Fruit fly (Drosophila melanogaster) whole organism, embryonic: ENCODE results near the gene CG7430.

Experiments used
- Abd-B ChIP-seq: fragments of 200-800 bp; sonication (Bioruptor generic); optimal IDR thresholded peaks from 2 replicates; lab custom pipeline; 2018; ENCODE audit warnings: missing biosample characterization, mild to moderate bottlenecking, missing genetic modification characterization, moderate library complexity
- Asciz ChIP-seq: fragments of 200-800 bp; sonication (Bioruptor generic); optimal IDR thresholded peaks from 2 replicates; lab custom pipeline; 2017; ENCODE audit warnings: missing biosample characterization, mild to moderate bottlenecking, missing genetic modification characterization, missing genetic modification reagents
- Awh ChIP-seq: fragments of 200-800 bp; sonication (Bioruptor generic); IDR thresholded peaks from 2 replicates; pipeline ENCODE4, ENCODE4 v1.3.6; 2022; ENCODE audit warnings: missing biosample characterization, missing genetic modification characterization
- B-H2 ChIP-seq: fragments of 200-800 bp; sonication (Bioruptor generic); optimal IDR thresholded peaks from 2 replicates; lab custom pipeline; 2018; ENCODE audit warnings: missing biosample characterization, mild to moderate bottlenecking, missing genetic modification characterization
- CG10209 ChIP-seq: fragments of 200-800 bp; sonication (Bioruptor generic); optimal IDR thresholded peaks from 3 replicates; lab custom pipeline; 2017; ENCODE audit warnings: missing biosample characterization, mild to moderate bottlenecking, missing genetic modification characterization, missing genetic modification reagents
- CG10431 ChIP-seq: fragments of 200-800 bp; sonication (Bioruptor generic); optimal IDR thresholded peaks from 3 replicates; lab custom pipeline; 2018; ENCODE audit warnings: missing biosample characterization, mild to moderate bottlenecking, missing genetic modification characterization
- CG10543 ChIP-seq: fragments of 200-800 bp; sonication (Bioruptor generic); optimal IDR thresholded peaks from 3 replicates; lab custom pipeline; 2017; ENCODE audit warnings: missing biosample characterization, mild to moderate bottlenecking, missing genetic modification characterization, moderate library complexity
- CG10979 ChIP-seq: fragments of 200-800 bp; sonication (Bioruptor generic); optimal IDR thresholded peaks from 2 replicates; lab custom pipeline; 2018; ENCODE audit warnings: missing biosample characterization, mild to moderate bottlenecking, missing genetic modification characterization, moderate library complexity
- CG12659 ChIP-seq: fragments of 200-800 bp; sonication (Bioruptor generic); optimal IDR thresholded peaks from 3 replicates; lab custom pipeline; 2017; ENCODE audit warnings: mild to moderate bottlenecking, missing biosample characterization, missing genetic modification reagents, missing genetic modification characterization
- CG14050 ChIP-seq: fragments of 200-800 bp; sonication (Bioruptor generic); IDR thresholded peaks from 3 replicates; pipeline ENCODE4 v1.3.6; 2022; ENCODE audit warnings: missing biosample characterization, missing genetic modification characterization
- CG15514 ChIP-seq: fragments of 200-800 bp; sonication (Bioruptor generic); optimal IDR thresholded peaks from 3 replicates; lab custom pipeline; 2017; ENCODE audit warnings: missing biosample characterization, missing genetic modification characterization, mild to moderate bottlenecking, moderate library complexity, missing genetic modification reagents
- CG17612 ChIP-seq: fragments of 200-800 bp; sonication (Bioruptor generic); IDR thresholded peaks from 2 replicates; pipeline ENCODE4 v1.3.6; 2022; ENCODE audit warnings: missing biosample characterization, missing genetic modification characterization
- CG2889 ChIP-seq: fragments of 200-800 bp; sonication (Bioruptor generic); IDR thresholded peaks from 3 replicates; pipeline ENCODE4 v1.3.6; 2022; ENCODE audit warnings: missing biosample characterization, missing genetic modification characterization
- CG32772 ChIP-seq: fragments of 200-800 bp; sonication (Bioruptor generic); IDR thresholded peaks from 2 replicates; pipeline ENCODE4 v1.3.6; 2022; ENCODE audit warnings: missing biosample characterization, missing genetic modification characterization
- CG3281 ChIP-seq: fragments of 200-800 bp; sonication (Bioruptor generic); optimal IDR thresholded peaks from 3 replicates; lab custom pipeline; 2017; ENCODE audit warnings: missing biosample characterization, mild to moderate bottlenecking, missing genetic modification characterization
- CG34422 ChIP-seq: fragments of 200-800 bp; sonication (Bioruptor generic); IDR thresholded peaks from 3 replicates; pipeline ENCODE4 v1.3.6; 2022; ENCODE audit warnings: missing biosample characterization, missing genetic modification characterization
- CG6765 ChIP-seq: fragments of 200-800 bp; sonication (Bioruptor generic); optimal IDR thresholded peaks from 3 replicates; lab custom pipeline; 2017; ENCODE audit warnings: missing biosample characterization, mild to moderate bottlenecking, missing genetic modification characterization
- CG7745 ChIP-seq: fragments of 200-800 bp; sonication (Bioruptor generic); optimal IDR thresholded peaks from 2 replicates; lab custom pipeline; 2018; ENCODE audit warnings: missing biosample characterization, mild to moderate bottlenecking, missing genetic modification characterization, moderate library complexity
- CG8281 ChIP-seq: fragments of 200-800 bp; sonication (Bioruptor generic); optimal IDR thresholded peaks from 2 replicates; lab custom pipeline; 2018; ENCODE audit warnings: missing biosample characterization, mild to moderate bottlenecking, missing genetic modification characterization, moderate library complexity
- CG9609 ChIP-seq: fragments of 200-800 bp; sonication (Bioruptor generic); optimal IDR thresholded peaks from 3 replicates; lab custom pipeline; 2016; ENCODE audit warnings: missing biosample characterization, missing genetic modification characterization
- CG9797 ChIP-seq: fragments of 200-800 bp; sonication (Bioruptor generic); optimal IDR thresholded peaks from 3 replicates; lab custom pipeline; 2018; ENCODE audit warnings: missing biosample characterization, mild to moderate bottlenecking, missing genetic modification characterization
- CkIIα-i1 ChIP-seq: fragments of 200-800 bp; sonication (Bioruptor generic); IDR thresholded peaks from 2 replicates; pipeline ENCODE4 v1.3.6; 2022; ENCODE audit warnings: missing biosample characterization, missing genetic modification characterization
- Dad ChIP-seq: fragments of 200-800 bp; sonication (Bioruptor generic); optimal IDR thresholded peaks from 3 replicates; lab custom pipeline; 2016; ENCODE audit warnings: missing biosample characterization, missing genetic modification characterization
- ERR ChIP-seq: fragments of 200-800 bp; sonication (Bioruptor generic); optimal IDR thresholded peaks from 2 replicates; lab custom pipeline; 2016; ENCODE audit warnings: missing biosample characterization, missing genetic modification characterization
- GATAe ChIP-seq: fragments of 200-800 bp; sonication (Bioruptor generic); conservative IDR thresholded peaks from 2 replicates; pipeline ENCODE4 v1.3.6; 2022; ENCODE audit warnings: missing biosample characterization, missing genetic modification characterization
- HHEX ChIP-seq: fragments of 200-800 bp; sonication (Bioruptor generic); optimal IDR thresholded peaks from 3 replicates; lab custom pipeline; 2017; ENCODE audit warnings: missing biosample characterization, mild to moderate bottlenecking, missing genetic modification characterization, missing genetic modification reagents
- Hr78 ChIP-seq, 2 experiments: fragments of 200-800 bp in 1 of 2; fragments of >200 bp in 1 of 2; sonication (Bioruptor generic) in 1 of 2; optimal IDR thresholded peaks; 2 replicates each; lab custom pipeline; 2017 to 2019; ENCODE audit warnings: missing biosample characterization in 2 of 2, missing genetic modification characterization in 2 of 2, mild to moderate bottlenecking in 1 of 2, moderate library complexity in 1 of 2
- Hsf ChIP-seq: fragments of 200-800 bp; sonication (Bioruptor generic); optimal IDR thresholded peaks from 3 replicates; lab custom pipeline; 2016; ENCODE audit warnings: missing biosample characterization, missing genetic modification characterization
- Mad ChIP-seq: fragments of 200-800 bp; sonication (Bioruptor generic); optimal IDR thresholded peaks from 2 replicates; lab custom pipeline; 2016; ENCODE audit warnings: missing biosample characterization, missing genetic modification characterization
- Myb ChIP-seq: fragments of 200-800 bp; sonication (Bioruptor generic); optimal IDR thresholded peaks from 2 replicates; lab custom pipeline; 2016; ENCODE audit warnings: missing biosample characterization, missing genetic modification characterization
- Poxn ChIP-seq: fragments of 200-800 bp; sonication (Bioruptor generic); IDR thresholded peaks from 2 replicates; pipeline ENCODE4 v1.3.6; 2022; ENCODE audit warnings: missing biosample characterization, missing genetic modification characterization
- Rx ChIP-seq: fragments of 200-800 bp; sonication (Bioruptor generic); IDR thresholded peaks from 2 replicates; pipeline ENCODE4 v1.3.6; 2022; ENCODE audit warnings: missing biosample characterization, missing genetic modification characterization
- Sry-β ChIP-seq: fragments of 200-800 bp; sonication (Bioruptor generic); optimal IDR thresholded peaks from 2 replicates; lab custom pipeline; 2018; ENCODE audit warnings: missing biosample characterization, mild to moderate bottlenecking, missing genetic modification characterization, moderate library complexity
- Tbp ChIP-seq: fragments of >200 bp; optimal IDR thresholded peaks from 2 replicates; lab custom pipeline; 2018; ENCODE audit warnings: missing biosample characterization, missing genetic modification characterization
- YL-1 ChIP-seq: fragments of 200-800 bp; sonication (Bioruptor generic); optimal IDR thresholded peaks from 3 replicates; lab custom pipeline; 2017; ENCODE audit warnings: missing biosample characterization, mild to moderate bottlenecking, missing genetic modification characterization
- aop ChIP-seq: fragments of 200-800 bp; sonication (Bioruptor generic); IDR thresholded peaks from 2 replicates; pipeline ENCODE4 v1.3.6; 2022; ENCODE audit warnings: missing biosample characterization, missing genetic modification characterization
- bcd ChIP-seq: fragments of 200-800 bp; sonication (Bioruptor generic); optimal IDR thresholded peaks from 2 replicates; lab custom pipeline; 2017; ENCODE audit warnings: missing biosample characterization, mild to moderate bottlenecking, missing genetic modification characterization
- cas ChIP-seq: fragments of 200-800 bp; sonication (Bioruptor generic); IDR thresholded peaks from 2 replicates; pipeline ENCODE4 v1.3.6; 2022; ENCODE audit warnings: missing biosample characterization, missing genetic modification characterization
- cg ChIP-seq: fragments of 200-800 bp; sonication (Bioruptor generic); optimal IDR thresholded peaks from 3 replicates; lab custom pipeline; 2019; ENCODE audit warnings: missing biosample characterization, mild to moderate bottlenecking, missing genetic modification characterization, moderate library complexity
- en ChIP-seq: fragments of 200-800 bp; sonication (Bioruptor generic); optimal IDR thresholded peaks from 2 replicates; lab custom pipeline; 2016; ENCODE audit warnings: missing biosample characterization, missing genetic modification characterization
- eve ChIP-seq, 2 experiments: fragments of >200 bp; optimal IDR thresholded peaks; 2 replicates each; lab custom pipeline; 2017; ENCODE audit warnings: missing biosample characterization in 2 of 2, missing genetic modification characterization in 2 of 2
- eyg ChIP-seq: fragments of 200-800 bp; sonication (Bioruptor generic); optimal IDR thresholded peaks from 3 replicates; lab custom pipeline; 2016; ENCODE audit warnings: missing biosample characterization, missing genetic modification characterization
- fd96Cb ChIP-seq: fragments of 200-800 bp; sonication (Bioruptor generic); optimal IDR thresholded peaks from 2 replicates; lab custom pipeline; 2018; ENCODE audit warnings: missing biosample characterization, mild to moderate bottlenecking, missing genetic modification characterization, moderate library complexity
- gro ChIP-seq: fragments of 200-800 bp; sonication (Bioruptor generic); optimal IDR thresholded peaks from 2 replicates; lab custom pipeline; 2016; ENCODE audit warnings: missing biosample characterization, missing genetic modification characterization
- hbn ChIP-seq: fragments of 200-800 bp; sonication (Bioruptor generic); IDR thresholded peaks from 2 replicates; pipeline ENCODE4 v1.3.6; 2022; ENCODE audit warnings: missing biosample characterization, missing genetic modification characterization; ENCODE audit not compliant: partially characterized antibody
- jing ChIP-seq: fragments of 200-800 bp; sonication (Bioruptor generic); optimal IDR thresholded peaks from 2 replicates; lab custom pipeline; 2018; ENCODE audit warnings: missing biosample characterization, mild to moderate bottlenecking, missing genetic modification characterization
- ken ChIP-seq: fragments of 200-800 bp; sonication (Bioruptor generic); IDR thresholded peaks from 3 replicates; pipeline ENCODE4 v1.3.6; 2022; ENCODE audit warnings: missing biosample characterization, missing genetic modification characterization
- klu ChIP-seq: fragments of 200-800 bp; sonication (Bioruptor generic); IDR thresholded peaks from 2 replicates; pipeline ENCODE4 v1.3.6; 2022; ENCODE audit warnings: missing biosample characterization, missing genetic modification characterization
- p53 ChIP-seq: fragments of 200-800 bp; sonication (Bioruptor generic); optimal IDR thresholded peaks from 2 replicates; lab custom pipeline; 2016; ENCODE audit warnings: missing biosample characterization, missing genetic modification characterization
- pb ChIP-seq: fragments of 200-800 bp; sonication (Bioruptor generic); optimal IDR thresholded peaks from 3 replicates; lab custom pipeline; 2016; ENCODE audit warnings: missing biosample characterization, missing genetic modification characterization
- trh ChIP-seq: fragments of 200-800 bp; sonication (Bioruptor generic); optimal IDR thresholded peaks from 2 replicates; lab custom pipeline; 2016; ENCODE audit warnings: missing biosample characterization, missing genetic modification characterization
- tup ChIP-seq: fragments of 200-800 bp; sonication (Bioruptor generic); optimal IDR thresholded peaks from 2 replicates; lab custom pipeline; 2016; ENCODE audit warnings: missing biosample characterization, mild to moderate bottlenecking, missing genetic modification characterization, moderate library complexity

Gene CG7430

dm6 chr3L:17846982-17847355 lies 253 bp downstream of the CG7430 start (continued):
- no peak for TF ChIP-seq CkIIα-i1 (GFP tag; lab: Robert Waterston, UW)
- TF ChIP-seq CG3281 = no peak
- no peak for TF ChIP-seq eve (GFP tag; optimal IDR thresholded peaks at IDR 0.05; lab: Kevin White, UChicago)
- peak; percentile 54 for TF ChIP-seq Myb (GFP tag; lab: Kevin White, UChicago)
- TF ChIP-seq hbn (GFP tag; lab: Robert Waterston, UW) = peak; percentile 52
- no peak for TF ChIP-seq trh (GFP tag; lab: Kevin White, UChicago)
- TF ChIP-seq Rx (GFP tag; lab: Robert Waterston, UW) = no peak
- TF ChIP-seq ken (GFP tag; lab: Robert Waterston, UW) = no peak
- TF ChIP-seq CG10431 = no peak
- TF ChIP-seq p53 = no peak
- peak; percentile 66 for TF ChIP-seq CG34422 (GFP tag; lab: Robert Waterston, UW)
- no peak for TF ChIP-seq pb (GFP tag; lab: Kevin White, UChicago)
- no peak for TF ChIP-seq CG10543
- no peak for TF ChIP-seq Asciz (GFP tag; lab: Kevin White, UChicago)
- no peak for TF ChIP-seq eyg (GFP tag; lab: Kevin White, UChicago)
- no peak for TF ChIP-seq tup (GFP tag; lab: Kevin White, UChicago)
- TF ChIP-seq HHEX (GFP tag; lab: Kevin White, UChicago) = no peak
- peak; percentile 5 for TF ChIP-seq Hsf (GFP tag; lab: Kevin White, UChicago)
- no peak for TF ChIP-seq CG9609 (GFP tag; lab: Kevin White, UChicago)
- TF ChIP-seq CG15514 (GFP tag; lab: Kevin White, UChicago) = no peak
- no peak for TF ChIP-seq CG17612 (GFP tag; lab: Robert Waterston, UW)
- TF ChIP-seq CG32772 (GFP tag; lab: Robert Waterston, UW) = no peak
- no peak for TF ChIP-seq Abd-B (GFP tag; lab: Kevin White, UChicago)
- no peak for TF ChIP-seq Awh (GFP tag; lab: Robert Waterston, UW)
- TF ChIP-seq CG6765 (GFP tag; lab: Kevin White, UChicago) = no peak
- TF ChIP-seq jing (GFP tag; lab: Kevin White, UChicago) = no peak
- no peak for TF ChIP-seq en
- TF ChIP-seq bcd (GFP tag; lab: Kevin White, UChicago) = no peak
- no peak for TF ChIP-seq Mad
- TF ChIP-seq B-H2 (GFP tag; lab: Kevin White, UChicago) = no peak
- no peak for TF ChIP-seq CG14050 (GFP tag; lab: Robert Waterston, UW)
- no peak for TF ChIP-seq CG9797 (GFP tag; lab: Kevin White, UChicago)
- TF ChIP-seq YL-1 (GFP tag; lab: Kevin White, UChicago) = peak; percentile 61
- TF ChIP-seq ERR (GFP tag; lab: Kevin White, UChicago) = no peak
- no peak for TF ChIP-seq CG10979 (tag; lab: Kevin White, UChicago)
- TF ChIP-seq CG2889 (GFP tag; lab: Robert Waterston, UW) = no peak
- no peak for TF ChIP-seq CG8281
- TF ChIP-seq CG10209 (GFP tag; lab: Kevin White, UChicago) = no peak
- TF ChIP-seq GATAe (GFP tag; lab: Robert Waterston, UW) = no peak
- no peak for TF ChIP-seq cg (GFP tag; lab: Kevin White, UChicago)
- no peak for TF ChIP-seq klu
- no peak for TF ChIP-seq aop (GFP tag; lab: Robert Waterston, UW)
- TF ChIP-seq Dad (GFP tag; lab: Kevin White, UChicago) = no peak
- no peak for TF ChIP-seq Hr78 (GFP tag; optimal IDR thresholded peaks at IDR 0.05; lab: Kevin White, UChicago)
- TF ChIP-seq CG7745 (tag; lab: Kevin White, UChicago) = no peak
- no peak for TF ChIP-seq Tbp (GFP tag; lab: Kevin White, UChicago)
- no peak for TF ChIP-seq Poxn (GFP tag; lab: Robert Waterston, UW)
- no peak for TF ChIP-seq Sry-β (GFP tag; lab: Kevin White, UChicago)
- TF ChIP-seq gro (GFP tag; lab: Kevin White, UChicago) = no peak
- TF ChIP-seq CG12659 (GFP tag; lab: Kevin White, UChicago) = no peak
- no peak for TF ChIP-seq cas (GFP tag; lab: Robert Waterston, UW)
- no peak for TF ChIP-seq fd96Cb (tag; lab: Kevin White, UChicago)
